Worm (Caenorhabditis elegans): ENCODE data around the gene K11D12.8.

K11D12.8 gene

DNA sequence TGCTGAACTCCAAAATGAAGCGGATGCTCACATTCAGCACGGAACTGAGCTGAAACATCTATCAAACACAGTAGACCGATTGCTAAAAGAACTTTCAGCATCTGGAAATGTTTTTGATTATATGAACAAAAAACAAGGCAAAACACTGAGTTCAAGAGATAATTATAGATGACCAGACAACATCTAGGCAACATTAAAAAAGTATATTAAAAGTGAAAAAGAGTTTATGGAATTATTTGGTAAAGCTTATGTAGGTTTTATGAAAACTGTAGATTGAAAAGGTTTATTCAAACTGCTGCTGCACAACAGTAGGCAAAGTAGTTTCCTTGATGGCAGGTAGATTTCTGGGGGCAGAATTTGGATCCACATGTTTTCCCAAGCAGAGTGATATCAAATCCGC is 4.4 kb downstream of the K11D12.8 start, which contains the start of gene K11D12.7:
Gene K11D12.7 (minus strand): TSS at position 101 of the 400 bp plus-strand sequence.
- TF ChIP-seq dpl-1 (GFP tag; optimal IDR thresholded peaks at IDR 0.05) (no peak), lin-13 (GFP tag; optimal IDR thresholded peaks at IDR 0.05) (no peak), nhr-71 (tag; optimal IDR thresholded peaks at IDR 0.05) (no peak), pag-3 (tag; optimal IDR thresholded peaks at IDR 0.05; ENCODE audit: borderline replicate concordance, insufficient read depth) (no peak), nhr-12 (tag; optimal IDR thresholded peaks at IDR 0.05) (no peak), ama-1 (optimal IDR thresholded peaks at IDR 0.05) (no peak), mdl-1 (tag; optimal IDR thresholded peaks at IDR 0.05) (no peak), C04F5.9 (tag; optimal IDR thresholded peaks at IDR 0.05) (no peak), vab-15 (tag; optimal IDR thresholded peaks at IDR 0.05) (no peak), lin-35 (GFP tag; optimal IDR thresholded peaks at IDR 0.05) (no peak), ztf-11 (tag; optimal IDR thresholded peaks at IDR 0.05) (no peak), lin-39 (tag; optimal IDR thresholded peaks at IDR 0.05) (no peak), ceh-88 (GFP tag; IDR thresholded peaks at IDR 0.05) (no peak), ceh-63 (GFP tag; optimal IDR thresholded peaks at IDR 0.05) (no peak), Y116A8C.19 (tag; optimal IDR thresholded peaks at IDR 0.05; ENCODE audit: borderline replicate concordance) (no peak), elt-2 (tag; optimal IDR thresholded peaks at IDR 0.05) (no peak)

DNA sequence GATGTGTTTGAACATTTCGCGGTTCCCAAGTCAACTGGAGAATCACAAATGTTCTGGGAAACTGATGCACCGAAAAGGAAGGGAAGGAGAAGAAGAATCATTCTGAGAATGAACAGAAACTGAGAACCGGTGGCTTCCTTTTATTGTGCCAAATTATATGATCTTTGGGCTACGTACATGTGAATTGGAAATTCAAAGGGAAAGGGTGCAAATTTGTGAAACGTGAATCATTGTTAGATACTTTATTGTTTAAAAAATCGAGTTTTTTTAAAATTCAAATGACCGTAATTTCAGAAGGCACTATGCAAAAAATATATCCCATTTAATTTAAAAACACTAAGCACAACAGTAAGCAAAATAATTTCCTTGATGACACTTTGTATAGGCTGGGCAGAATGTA is 5.7 kb downstream of the K11D12.8 start, which contains the start of gene K11D12.6:
Gene K11D12.6 (minus strand): TSS at position 101 of the 400 bp plus-strand sequence.
- TF ChIP-seq zip-4 (GFP tag; optimal IDR thresholded peaks at IDR 0.05) (no peak), unc-98 (GFP tag; IDR thresholded peaks at IDR 0.05) (no peak), nhr-77 (tag; optimal IDR thresholded peaks at IDR 0.05) (no peak), unc-86 (tag; optimal IDR thresholded peaks at IDR 0.05) (no peak), aly-2 (tag; optimal IDR thresholded peaks at IDR 0.05) (no peak), unc-30 (tag; optimal IDR thresholded peaks at IDR 0.05) (no peak), unc-62 (GFP tag; optimal IDR thresholded peaks at IDR 0.05) (no peak)

DNA sequence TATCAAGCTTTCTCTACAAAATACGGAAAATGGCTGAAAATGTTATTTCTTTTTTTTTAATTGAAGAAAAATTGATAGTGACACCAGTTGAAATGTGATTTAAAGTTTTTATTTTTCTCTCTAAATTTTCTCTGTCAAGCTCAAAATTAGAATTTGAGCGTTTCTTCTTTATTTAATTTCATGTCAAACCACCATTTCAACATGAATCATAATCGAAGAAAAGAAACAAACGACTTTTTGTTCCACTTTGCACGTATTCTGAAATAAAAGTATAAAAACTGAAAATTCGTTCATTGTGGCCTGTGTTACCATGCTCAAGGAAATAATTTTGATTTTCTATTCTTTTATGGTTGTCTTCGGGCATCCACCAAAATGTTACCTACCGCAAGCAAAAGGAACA is 7.7 kb downstream of the K11D12.8 start, which contains the start of gene K11D12.13:
Gene K11D12.13 (plus strand): TSS at position 301 of the 400 bp plus-strand sequence.
- TF ChIP-seq skn-1 (tag; optimal IDR thresholded peaks at IDR 0.05) (no peak), dsc-1 (tag; optimal IDR thresholded peaks at IDR 0.05) (no peak), isw-1 (GFP tag; IDR thresholded peaks at IDR 0.05) (no peak), aha-1 (tag; optimal IDR thresholded peaks at IDR 0.05) (no peak), snpc-4 (tag; optimal IDR thresholded peaks at IDR 0.05) (no peak), ceh-8 (GFP tag; optimal IDR thresholded peaks at IDR 0.05) (no peak), nhr-77 (tag; optimal IDR thresholded peaks at IDR 0.05) (no peak), unc-62 (GFP tag; optimal IDR thresholded peaks at IDR 0.05) (no peak), nhr-20 (tag; optimal IDR thresholded peaks at IDR 0.05) (no peak), lir-3 (tag; optimal IDR thresholded peaks at IDR 0.05; ENCODE audit: poor library complexity) (no peak), ces-1 (GFP tag; optimal IDR thresholded peaks at IDR 0.05) (no peak)

DNA sequence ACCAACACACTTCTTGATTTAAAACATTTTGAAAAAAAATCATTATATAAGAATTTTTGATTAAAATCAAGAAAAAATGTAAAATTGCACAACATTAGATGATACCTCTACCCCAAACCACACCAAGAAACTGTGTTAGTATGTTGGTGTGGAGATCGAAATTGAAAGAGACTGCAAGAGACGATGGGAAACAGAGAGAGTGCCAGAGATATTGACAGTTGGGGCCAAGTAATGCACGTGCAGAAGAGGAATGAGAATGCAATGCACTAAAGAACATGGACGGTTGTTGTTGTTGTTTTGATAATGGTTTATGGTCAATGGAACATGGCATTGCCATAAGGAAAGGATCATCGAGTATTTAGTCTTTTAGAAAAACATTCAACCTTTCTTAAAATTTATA is 8.6 kb downstream of the K11D12.8 start:
- peak; percentile 69 for TF ChIP-seq lin-14 (GFP tag; optimal IDR thresholded peaks at IDR 0.05)
- TF ChIP-seq nhr-20 (tag; optimal IDR thresholded peaks at IDR 0.05) = peak; percentile 42
- no peak for TF ChIP-seq fos-1 (tag; optimal IDR thresholded peaks at IDR 0.05)
- peak; percentile 57 for TF ChIP-seq nhr-71 (tag; optimal IDR thresholded peaks at IDR 0.05)
- peak in 1 of 6 experiments; percentile 42 for TF ChIP-seq elt-3 (tag; optimal IDR thresholded peaks at IDR 0.05)
- TF ChIP-seq lin-35 (GFP tag; optimal IDR thresholded peaks at IDR 0.05) = peak in 1 of 2 experiments; percentile 41
- no peak for TF ChIP-seq ceh-82 (tag; optimal IDR thresholded peaks at IDR 0.05)
- TF ChIP-seq unc-62 (GFP tag; optimal IDR thresholded peaks at IDR 0.05) = no peak
- peak; percentile 88 for TF ChIP-seq nhr-85 (tag)
- TF ChIP-seq mdl-1 (tag; optimal IDR thresholded peaks at IDR 0.05) = peak in 1 of 2 experiments; percentile 86
- TF ChIP-seq nhr-237 (tag; optimal IDR thresholded peaks at IDR 0.05) = no peak
- peak; percentile 58 for TF ChIP-seq snu-23 (GFP tag; optimal IDR thresholded peaks at IDR 0.05)
- peak; percentile 29 for TF ChIP-seq blmp-1 (tag; optimal IDR thresholded peaks at IDR 0.05)
- TF ChIP-seq fkh-10 (GFP tag; optimal IDR thresholded peaks at IDR 0.05) = no peak
- peak in 2 of 3 experiments; percentile 14 to 27 for TF ChIP-seq dpl-1 (GFP tag; optimal IDR thresholded peaks at IDR 0.05)
- TF ChIP-seq efl-1 (optimal IDR thresholded peaks at IDR 0.05) = peak; percentile 4 to 16
- TF ChIP-seq efl-1 (GFP tag; optimal IDR thresholded peaks at IDR 0.05 in 1 of 2) = no peak
- no peak for TF ChIP-seq nhr-90 (tag; optimal IDR thresholded peaks at IDR 0.05; ENCODE audit: poor library complexity)
- TF ChIP-seq rnt-1 (tag; optimal IDR thresholded peaks at IDR 0.05) = peak; percentile 50
- TF ChIP-seq tbx-2 (tag; optimal IDR thresholded peaks at IDR 0.05) = peak; percentile 7

Measured in whole organism, L1 larva.